Worm (Caenorhabditis elegans) whole organism, late embryonic: ENCODE results near the gene F11G11.14.

ENCODE experiments used
- C08G9.2 ChIP-seq: sonication (generic microtip); optimal IDR thresholded peaks from 2 replicates; lab custom pipeline; 2016; ENCODE audit warnings: mild to moderate bottlenecking, missing genetic modification characterization, moderate library complexity, missing compliant biosample characterization
- F13H6.1 ChIP-seq: sonication (generic microtip); optimal IDR thresholded peaks from 2 replicates; lab custom pipeline; 2016; ENCODE audit warnings: missing genetic modification characterization, missing compliant biosample characterization
- K02D7.2 ChIP-seq: sonication (generic microtip); optimal IDR thresholded peaks from 2 replicates; lab custom pipeline; 2017; ENCODE audit warnings: mild to moderate bottlenecking, missing genetic modification characterization, missing compliant biosample characterization
- K09A11.1 ChIP-seq: sonication (generic microtip); optimal IDR thresholded peaks from 2 replicates; lab custom pipeline; 2017; ENCODE audit warnings: antibody characterized with exemption, mild to moderate bottlenecking, missing genetic modification characterization, missing compliant biosample characterization; ENCODE audit not compliant: insufficient read depth
- T23F11.4 ChIP-seq: fragments of 200-800 bp; sonication (Bioruptor generic); optimal IDR thresholded peaks from 2 replicates; lab custom pipeline; 2018; ENCODE audit warnings: mild to moderate bottlenecking, missing genetic modification characterization, missing compliant biosample characterization
- Y22D7AL.16 ChIP-seq: sonication (generic microtip); optimal IDR thresholded peaks from 2 replicates; lab custom pipeline; 2016; ENCODE audit warnings: missing genetic modification characterization, missing compliant biosample characterization
- ceh-14 ChIP-seq: sonication (generic microtip); optimal IDR thresholded peaks from 2 replicates; lab custom pipeline; 2016; ENCODE audit warnings: missing genotype, missing genetic modification characterization, missing compliant biosample characterization
- ceh-18 ChIP-seq: sonication (generic microtip); optimal IDR thresholded peaks from 2 replicates; lab custom pipeline; 2016; ENCODE audit warnings: missing genetic modification characterization, missing compliant biosample characterization
- ceh-24 ChIP-seq: sonication (generic microtip); optimal IDR thresholded peaks from 2 replicates; lab custom pipeline; 2016; ENCODE audit warnings: mild to moderate bottlenecking, missing genetic modification characterization, missing compliant biosample characterization
- ceh-30 ChIP-seq: fragments of 150-350 bp; optimal IDR thresholded peaks from 2 replicates; lab custom pipeline; 2014; ENCODE audit warnings: missing biosample characterization, missing genetic modification characterization
- ceh-31 ChIP-seq: sonication (generic microtip); optimal IDR thresholded peaks from 2 replicates; lab custom pipeline; 2016; ENCODE audit warnings: missing genetic modification characterization, missing compliant biosample characterization
- ceh-34 ChIP-seq: sonication (generic microtip); optimal IDR thresholded peaks from 2 replicates; lab custom pipeline; 2016; ENCODE audit warnings: mild to moderate bottlenecking, missing genetic modification characterization, missing compliant biosample characterization
- ceh-6 ChIP-seq: fragments of 200-800 bp; sonication (Bioruptor generic); optimal IDR thresholded peaks from 2 replicates; lab custom pipeline; 2018; ENCODE audit warnings: mild to moderate bottlenecking, missing genetic modification characterization, missing compliant biosample characterization
- ceh-9 ChIP-seq: sonication (generic microtip); optimal IDR thresholded peaks from 2 replicates; lab custom pipeline; 2016; ENCODE audit warnings: mild to moderate bottlenecking, missing genetic modification characterization, inconsistent platforms, missing compliant biosample characterization
- che-1 ChIP-seq: sonication (generic microtip); optimal IDR thresholded peaks from 2 replicates; lab custom pipeline; 2016; ENCODE audit warnings: mild to moderate bottlenecking, missing genetic modification characterization, missing compliant biosample characterization
- dve-1 ChIP-seq: sonication (generic microtip); optimal IDR thresholded peaks from 2 replicates; lab custom pipeline; 2017; ENCODE audit warnings: antibody characterized with exemption, mild to moderate bottlenecking, missing genetic modification characterization, missing compliant biosample characterization
- fax-1 ChIP-seq: sonication (generic microtip); optimal IDR thresholded peaks from 2 replicates; lab custom pipeline; 2016; ENCODE audit warnings: missing genotype, missing genetic modification characterization, missing compliant biosample characterization
- fkh-10 ChIP-seq: fragments of 150-350 bp; optimal IDR thresholded peaks from 2 replicates; lab custom pipeline; 2014; ENCODE audit warnings: missing biosample characterization, missing genetic modification reagents, missing genetic modification characterization
- gmeb-2 ChIP-seq: sonication (generic microtip); optimal IDR thresholded peaks from 2 replicates; lab custom pipeline; 2016; ENCODE audit warnings: missing genetic modification characterization, inconsistent platforms, missing compliant biosample characterization
- hlh-13 ChIP-seq: fragments of 200-800 bp; sonication (Bioruptor generic); optimal IDR thresholded peaks from 2 replicates; lab custom pipeline; 2018; ENCODE audit warnings: mild to moderate bottlenecking, missing genetic modification characterization, missing compliant biosample characterization
- hlh-15 ChIP-seq: sonication (generic microtip); optimal IDR thresholded peaks from 2 replicates; lab custom pipeline; 2016; ENCODE audit warnings: missing genetic modification characterization, missing compliant biosample characterization
- hlh-30 ChIP-seq: sonication (generic microtip); optimal IDR thresholded peaks from 2 replicates; lab custom pipeline; 2017; ENCODE audit warnings: antibody characterized with exemption, missing genetic modification characterization, missing compliant biosample characterization; ENCODE audit not compliant: insufficient read depth
- hlh-6 ChIP-seq: sonication (generic microtip); optimal IDR thresholded peaks from 2 replicates; lab custom pipeline; 2016; ENCODE audit warnings: missing genotype, missing genetic modification characterization, missing compliant biosample characterization
- hlh-8 ChIP-seq: sonication (generic microtip); optimal IDR thresholded peaks from 2 replicates; lab custom pipeline; 2016; ENCODE audit warnings: missing genotype, missing genetic modification characterization, missing compliant biosample characterization
- lim-6 ChIP-seq: sonication (generic microtip); optimal IDR thresholded peaks from 2 replicates; lab custom pipeline; 2016; ENCODE audit warnings: missing genetic modification characterization, missing compliant biosample characterization
- madf-2 ChIP-seq: sonication (generic microtip); optimal IDR thresholded peaks from 2 replicates; lab custom pipeline; 2017; ENCODE audit warnings: missing genetic modification characterization, missing compliant biosample characterization
- nfya-1 ChIP-seq: sonication (generic microtip); optimal IDR thresholded peaks from 2 replicates; lab custom pipeline; 2017; ENCODE audit warnings: missing genetic modification characterization, mild to moderate bottlenecking, missing compliant biosample characterization, antibody characterized with exemption, moderate library complexity
- nhr-11 ChIP-seq: fragments of 150-350 bp; optimal IDR thresholded peaks from 2 replicates; lab custom pipeline; 2014; ENCODE audit warnings: missing biosample characterization, missing genetic modification characterization
- pag-3 ChIP-seq: sonication (generic microtip); optimal IDR thresholded peaks from 2 replicates; lab custom pipeline; 2016; ENCODE audit warnings: missing compliant biosample characterization, missing genetic modification characterization, borderline replicate concordance
- pat-9 ChIP-seq: fragments of 200-800 bp; sonication (Bioruptor generic); optimal IDR thresholded peaks from 2 replicates; lab custom pipeline; 2018; ENCODE audit warnings: mild to moderate bottlenecking, missing genetic modification characterization, moderate library complexity, missing compliant biosample characterization
- pha-2 ChIP-seq: sonication (generic microtip); optimal IDR thresholded peaks from 2 replicates; lab custom pipeline; 2017; ENCODE audit warnings: mild to moderate bottlenecking, missing genetic modification characterization, missing compliant biosample characterization
- pha-4 ChIP-seq: fragments of 150-350 bp; optimal IDR thresholded peaks from 2 replicates; lab custom pipeline; 2018; ENCODE audit warnings: missing biosample characterization, missing genetic modification reagents, missing genetic modification characterization
- pros-1 ChIP-seq: fragments of 150-350 bp; optimal IDR thresholded peaks from 2 replicates; lab custom pipeline; 2014; ENCODE audit warnings: missing biosample characterization, missing genetic modification reagents, missing genetic modification characterization
- ref-2 ChIP-seq: sonication (generic microtip); optimal IDR thresholded peaks from 2 replicates; lab custom pipeline; 2016; ENCODE audit warnings: missing genetic modification characterization, missing compliant biosample characterization
- sox-2 ChIP-seq: fragments of 200-800 bp; sonication (Bioruptor generic); IDR thresholded peaks from 2 replicates; pipeline ENCODE4 v1.3.6; 2022; ENCODE audit warnings: missing genetic modification reagents, missing genetic modification characterization, missing compliant biosample characterization
- tbx-2 ChIP-seq: sonication (generic microtip); optimal IDR thresholded peaks from 2 replicates; lab custom pipeline; 2016; ENCODE audit warnings: missing genetic modification characterization, missing compliant biosample characterization
- ttx-3 ChIP-seq: sonication (generic microtip); optimal IDR thresholded peaks from 2 replicates; lab custom pipeline; 2016; ENCODE audit warnings: missing genetic modification reagents, missing genetic modification characterization, missing compliant biosample characterization
- unc-3 ChIP-seq, 2 experiments: fragments of 200-800 bp in 1 of 2; sonication (Bioruptor generic) in 1 of 2; sonication (generic microtip) in 1 of 2; conservative IDR thresholded peaks in 1 of 2; optimal IDR thresholded peaks in 1 of 2; 2 replicates each; pipeline versions ENCODE4 v1.3.6 to Lab custom; 2016 to 2022; ENCODE audit warnings: missing compliant biosample characterization in 2 of 2, missing genetic modification characterization in 2 of 2, missing genetic modification reagents in 1 of 2
- unc-42 ChIP-seq: sonication (generic microtip); optimal IDR thresholded peaks from 2 replicates; lab custom pipeline; 2016; ENCODE audit warnings: missing genotype, missing genetic modification characterization, missing compliant biosample characterization
- unc-55 ChIP-seq: sonication (generic microtip); optimal IDR thresholded peaks from 2 replicates; lab custom pipeline; 2017; ENCODE audit warnings: missing biosample characterization, missing genetic modification reagents, missing genetic modification characterization
- unc-86 ChIP-seq: sonication (generic microtip); optimal IDR thresholded peaks from 2 replicates; lab custom pipeline; 2016; ENCODE audit warnings: missing genetic modification characterization, missing compliant biosample characterization
- zip-5 ChIP-seq: sonication (generic microtip); optimal IDR thresholded peaks from 2 replicates; lab custom pipeline; 2016; ENCODE audit warnings: missing genetic modification characterization, missing compliant biosample characterization
- ztf-16 ChIP-seq: sonication (generic microtip); optimal IDR thresholded peaks from 2 replicates; lab custom pipeline; 2017; ENCODE audit warnings: missing genetic modification characterization, missing compliant biosample characterization

The F11G11.14 gene

DNA sequence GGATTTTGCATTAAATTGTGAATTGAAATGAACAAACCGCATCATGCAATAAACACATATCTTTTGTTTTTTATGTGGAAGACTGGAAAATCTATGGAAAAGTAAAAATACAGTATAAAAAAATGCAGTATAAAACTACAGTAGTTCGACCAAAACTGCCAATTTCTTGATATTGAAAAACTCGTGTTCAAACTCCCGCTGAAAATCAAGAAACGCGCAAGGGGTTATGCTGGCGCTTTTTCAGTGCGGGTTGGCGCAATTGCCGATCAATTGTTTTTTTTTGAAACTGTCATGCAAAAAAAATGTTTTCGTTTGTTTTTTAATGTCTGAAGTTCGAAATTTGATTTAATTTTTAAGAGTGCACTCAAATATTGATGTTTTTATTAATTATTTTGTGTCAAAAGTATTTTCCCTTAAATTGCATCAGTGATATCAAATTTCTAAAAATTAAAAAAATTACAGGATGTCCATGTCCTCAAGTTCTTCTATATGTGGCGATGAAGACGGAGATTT is 11.8 kb upstream of the F11G11.14 start, which contains the start of gene dnj-9 (continued):
- TF ChIP-seq gmeb-2 (tag; lab: Kevin White, UChicago), result peak; percentile 19
- peak; percentile 14 for TF ChIP-seq hlh-6 (tag; lab: Kevin White, UChicago)
- no peak; the same call in 1 of the 2 replicates for TF ChIP-seq sox-2 (GFP tag; lab: Robert Waterston, UW)
- peak; percentile 73 for TF ChIP-seq ceh-30 (tag; lab: Kevin White, UChicago)
- no peak for TF ChIP-seq pha-4
- peak; percentile 72 for TF ChIP-seq ceh-14 (tag; lab: Kevin White, UChicago)
- TF ChIP-seq Y22D7AL.16 (tag; lab: Kevin White, UChicago), result peak; percentile 33
- no peak for TF ChIP-seq ceh-9 (tag; lab: Kevin White, UChicago)
- TF ChIP-seq K09A11.1 (tag; lab: Kevin White, UChicago), result peak; percentile 28
- TF ChIP-seq dve-1, result peak; percentile 46
- TF ChIP-seq tbx-2, result peak; percentile 70
- peak; percentile 76 for TF ChIP-seq unc-42 (tag; lab: Kevin White, UChicago)
- TF ChIP-seq madf-2, result peak; percentile 26
- peak; percentile 68 for TF ChIP-seq unc-86 (tag; lab: Kevin White, UChicago)
- no peak for TF ChIP-seq F13H6.1 (tag; lab: Kevin White, UChicago)
- no peak for TF ChIP-seq hlh-13
- TF ChIP-seq ttx-3 (tag; lab: Kevin White, UChicago), result peak; percentile 30
- peak; percentile 11 for TF ChIP-seq hlh-8 (tag; lab: Kevin White, UChicago)
- peak; percentile 24 for TF ChIP-seq che-1 (tag; lab: Kevin White, UChicago)
- peak; percentile 37 for TF ChIP-seq pat-9 (tag; lab: Kevin White, UChicago)
- peak; percentile 83 for TF ChIP-seq ceh-34 (tag; lab: Kevin White, UChicago)
- TF ChIP-seq nhr-11 (tag; lab: Kevin White, UChicago), result no peak
- peak; percentile 1 for TF ChIP-seq fax-1 (tag; lab: Kevin White, UChicago)
- peak; percentile 32 for TF ChIP-seq ztf-16
- peak; percentile 44 for TF ChIP-seq pha-2 (tag; lab: Kevin White, UChicago)
- peak; percentile 5 for TF ChIP-seq lim-6 (tag; lab: Kevin White, UChicago)
- peak; percentile 52 for TF ChIP-seq unc-55 (GFP tag; lab: Kevin White, UChicago)
- peak; percentile 60 for TF ChIP-seq ceh-18 (tag; lab: Kevin White, UChicago)
- TF ChIP-seq ref-2 (tag; lab: Kevin White, UChicago), result peak; percentile 28

DNA sequence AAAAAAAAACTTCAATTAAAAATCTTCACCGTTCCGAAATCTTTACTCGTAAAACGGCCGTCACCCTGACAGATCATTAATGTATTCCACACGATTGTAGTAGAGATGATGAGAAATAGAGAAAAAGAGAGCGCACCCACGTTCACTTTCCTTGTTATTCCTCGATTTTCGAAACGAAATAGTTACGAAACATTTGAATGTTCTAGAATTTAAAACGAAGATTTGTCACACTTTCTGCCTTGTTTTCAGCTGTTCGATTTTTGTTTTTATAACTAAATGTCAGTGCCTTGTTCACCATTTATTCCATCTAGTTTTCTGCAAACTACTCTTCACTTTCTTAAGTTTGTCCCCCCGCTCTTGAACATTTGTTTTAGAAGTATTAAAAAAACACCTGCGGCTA is 8.7 kb upstream of the F11G11.14 start:
- TF ChIP-seq K02D7.2 (tag; lab: Kevin White, UChicago), result no peak
- TF ChIP-seq T23F11.4, result no peak
- TF ChIP-seq ttx-3 (tag; lab: Kevin White, UChicago), result no peak
- TF ChIP-seq, all 69 proteins: peak for 0

ce11 chrII:4855489-4855888 is 8.0 kb upstream of the F11G11.14 start:
- TF ChIP-seq unc-42 (tag; lab: Kevin White, UChicago) (peak; percentile 22), zip-5 (tag; lab: Kevin White, UChicago) (no peak)

DNA sequence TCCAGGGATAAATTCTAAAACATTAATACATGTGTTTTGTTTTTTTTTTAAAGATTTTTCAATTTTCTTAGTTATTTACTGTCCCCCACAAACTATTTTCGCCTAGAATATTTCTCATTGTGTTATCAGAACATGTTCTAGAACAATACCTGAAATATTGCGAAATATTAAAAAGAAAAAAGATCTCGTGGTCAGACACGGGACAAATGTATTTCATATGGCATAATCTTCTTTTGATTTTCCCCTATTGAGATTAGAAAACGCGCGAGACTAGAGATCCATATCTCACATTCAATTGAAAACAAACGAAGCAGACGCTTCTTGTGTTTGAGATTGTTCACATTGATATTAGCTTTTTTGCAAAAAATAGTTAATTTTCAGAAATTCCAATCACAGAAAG is 7.4 kb upstream of the F11G11.14 start:
- TF ChIP-seq T23F11.4 (no peak), hlh-30 (tag; lab: Kevin White, UChicago) (no peak), ttx-3 (tag; lab: Kevin White, UChicago) (no peak), pha-2 (tag; lab: Kevin White, UChicago) (no peak), pha-4 (no peak), pag-3 (tag; lab: Kevin White, UChicago) (no peak), ceh-6 (GFP tag; lab: Kevin White, UChicago) (no peak), ceh-30 (tag; lab: Kevin White, UChicago) (no peak), fkh-10 (no peak), unc-55 (GFP tag; lab: Kevin White, UChicago) (no peak), hlh-15 (tag; lab: Kevin White, UChicago) (no peak), pros-1 (tag; lab: Kevin White, UChicago) (no peak), fax-1 (tag; lab: Kevin White, UChicago) (no peak), C08G9.2 (tag; lab: Kevin White, UChicago) (no peak), che-1 (tag; lab: Kevin White, UChicago) (no peak), nfya-1 (tag; lab: Kevin White, UChicago) (no peak), ceh-31 (tag; lab: Kevin White, UChicago) (no peak), ceh-24 (tag; lab: Kevin White, UChicago) (no peak), unc-3 (GFP tag; conservative IDR thresholded peaks at IDR 0.05; lab: Robert Waterston, UW) (no peak), unc-3 (tag; optimal IDR thresholded peaks at IDR 0.05; lab: Kevin White, UChicago) (no peak)
